Worm (Caenorhabditis elegans) whole organism, L1 larva: ENCODE data around the gene let-268.

ENCODE experiments used
- C16A3.4 ChIP-seq: fragments of 150-350 bp; optimal IDR thresholded peaks from 2 replicates; lab custom pipeline; 2014; ENCODE audit warnings: missing biosample characterization, missing genetic modification characterization
- F16B12.6 ChIP-seq: fragments of 150-350 bp; optimal IDR thresholded peaks from 2 replicates; lab custom pipeline; 2014; ENCODE audit warnings: missing biosample characterization, missing genetic modification characterization
- blmp-1 ChIP-seq: fragments of 150-350 bp; optimal IDR thresholded peaks from 2 replicates; lab custom pipeline; 2014; ENCODE audit warnings: missing biosample characterization, missing genetic modification characterization
- ceh-8 ChIP-seq: fragments of 200-800 bp; sonication (Bioruptor generic); optimal IDR thresholded peaks from 2 replicates; lab custom pipeline; 2018; ENCODE audit warnings: mild to moderate bottlenecking, missing genetic modification characterization, moderate library complexity, missing compliant biosample characterization
- ceh-82 ChIP-seq, 3 experiments: fragments of 150-350 bp in 1 of 3; sonication (generic microtip) in 2 of 3; optimal IDR thresholded peaks; 2 replicates each; lab custom pipeline; 2014 to 2017; ENCODE audit warnings: missing biosample characterization in 3 of 3, missing genetic modification characterization in 3 of 3
- ceh-88 ChIP-seq: fragments of 200-800 bp; sonication (Bioruptor generic); IDR thresholded peaks from 2 replicates; pipeline ENCODE4 v1.3.6; 2022; ENCODE audit warnings: missing genetic modification characterization, missing compliant biosample characterization
- ceh-90 ChIP-seq: sonication (generic microtip); optimal IDR thresholded peaks from 2 replicates; lab custom pipeline; 2016; ENCODE audit warnings: missing genetic modification characterization, missing compliant biosample characterization
- dpl-1 ChIP-seq, 3 experiments: fragments of 150-350 bp in 2 of 3; sonication (generic microtip) in 1 of 3; optimal IDR thresholded peaks; 2 replicates each; lab custom pipeline; 2014 to 2017; ENCODE audit warnings: missing biosample characterization in 3 of 3, missing genetic modification characterization in 3 of 3, missing genetic modification reagents in 3 of 3
- dsc-1 ChIP-seq: sonication (generic microtip); optimal IDR thresholded peaks from 2 replicates; lab custom pipeline; 2016; ENCODE audit warnings: mild to moderate bottlenecking, missing genetic modification characterization, missing compliant biosample characterization
- efl-1 ChIP-seq, 4 experiments: fragments of 150-350 bp; optimal IDR thresholded peaks in 3 of 4; peaks in 1 of 4; 1 replicate in 1 of 4; 2 replicates in 3 of 4; lab custom pipeline; 2014; ENCODE audit warnings: missing biosample characterization in 2 of 4, missing genetic modification characterization in 2 of 4, missing genetic modification reagents in 2 of 4
- egl-13 ChIP-seq: sonication (generic microtip); optimal IDR thresholded peaks from 2 replicates; lab custom pipeline; 2016; ENCODE audit warnings: missing genotype, missing genetic modification reagents, missing genetic modification characterization, missing compliant biosample characterization
- elt-2 ChIP-seq: sonication (generic microtip); optimal IDR thresholded peaks from 2 replicates; lab custom pipeline; 2016; ENCODE audit warnings: missing genetic modification characterization, mild to moderate bottlenecking, inconsistent platforms, missing compliant biosample characterization, missing genetic modification reagents
- elt-3 ChIP-seq, 6 experiments: fragments of 150-350 bp in 1 of 6; sonication (generic microtip); optimal IDR thresholded peaks; 2 replicates each; lab custom pipeline; 2017 to 2018; ENCODE audit warnings: missing biosample characterization in 6 of 6, missing genetic modification characterization in 6 of 6, inconsistent platforms in 1 of 6
- fkh-4 ChIP-seq: sonication (generic microtip); optimal IDR thresholded peaks from 2 replicates; lab custom pipeline; 2016; ENCODE audit warnings: missing compliant biosample characterization, missing genetic modification characterization, borderline replicate concordance
- fkh-8 ChIP-seq: sonication (generic microtip); optimal IDR thresholded peaks from 2 replicates; lab custom pipeline; 2016; ENCODE audit warnings: mild to moderate bottlenecking, missing genetic modification characterization, missing compliant biosample characterization
- grh-1 ChIP-seq: fragments of 200-800 bp; sonication (Bioruptor generic); IDR thresholded peaks from 2 replicates; pipeline ENCODE4 v1.3.6; 2022; ENCODE audit warnings: missing genetic modification reagents, missing genetic modification characterization, missing compliant biosample characterization
- irx-1 ChIP-seq: sonication (generic microtip); optimal IDR thresholded peaks from 2 replicates; lab custom pipeline; 2016; ENCODE audit warnings: missing genetic modification characterization, missing compliant biosample characterization
- isw-1 ChIP-seq: fragments of 200-800 bp; sonication (Bioruptor generic); IDR thresholded peaks from 2 replicates; pipeline ENCODE4 v1.3.6; 2022; ENCODE audit warnings: missing genetic modification characterization, missing compliant biosample characterization
- jun-1 ChIP-seq: fragments of 150-350 bp; optimal IDR thresholded peaks from 2 replicates; lab custom pipeline; 2014; ENCODE audit warnings: missing biosample characterization, missing genetic modification reagents, missing genetic modification characterization
- lin-39 ChIP-seq: fragments of 150-350 bp; optimal IDR thresholded peaks from 2 replicates; lab custom pipeline; 2014; ENCODE audit warnings: missing biosample characterization, missing genetic modification reagents, missing genetic modification characterization
- lir-3 ChIP-seq: sonication (generic microtip); optimal IDR thresholded peaks from 2 replicates; lab custom pipeline; 2016; ENCODE audit warnings: mild to moderate bottlenecking, missing genetic modification characterization, moderate library complexity, missing compliant biosample characterization; ENCODE audit not compliant: poor library complexity
- lsy-2 ChIP-seq, 2 experiments: fragments of 150-350 bp; optimal IDR thresholded peaks; 2 replicates each; lab custom pipeline; 2014; ENCODE audit warnings: missing biosample characterization in 2 of 2, missing genetic modification characterization in 2 of 2
- mab-9 ChIP-seq: fragments of 200-800 bp; sonication (Bioruptor generic); IDR thresholded peaks from 2 replicates; pipeline ENCODE4 v1.3.6; 2022; ENCODE audit warnings: missing genetic modification reagents, missing genetic modification characterization, missing compliant biosample characterization
- mep-1 ChIP-seq: fragments of 150-350 bp; optimal IDR thresholded peaks from 2 replicates; lab custom pipeline; 2014; ENCODE audit warnings: missing biosample characterization, missing genetic modification characterization
- nhr-11 ChIP-seq: fragments of 150-350 bp; optimal IDR thresholded peaks from 2 replicates; lab custom pipeline; 2014; ENCODE audit warnings: missing biosample characterization, missing genetic modification characterization
- nhr-19 ChIP-seq: fragments of 200-800 bp; sonication (Bioruptor generic); conservative IDR thresholded peaks from 2 replicates; pipeline ENCODE4 v1.3.6; 2022; ENCODE audit warnings: missing genetic modification characterization, missing compliant biosample characterization
- nhr-20 ChIP-seq: sonication (generic microtip); optimal IDR thresholded peaks from 2 replicates; lab custom pipeline; 2016; ENCODE audit warnings: mild to moderate bottlenecking, missing genetic modification characterization, missing compliant biosample characterization
- nhr-47 ChIP-seq: sonication (generic microtip); optimal IDR thresholded peaks from 2 replicates; lab custom pipeline; 2016; ENCODE audit warnings: mild to moderate bottlenecking, missing genetic modification characterization, moderate library complexity, missing compliant biosample characterization
- nhr-71 ChIP-seq: sonication (generic microtip); optimal IDR thresholded peaks from 2 replicates; lab custom pipeline; 2016; ENCODE audit warnings: mild to moderate bottlenecking, missing genetic modification characterization, moderate library complexity, missing compliant biosample characterization
- nhr-77 ChIP-seq: fragments of 150-350 bp; optimal IDR thresholded peaks from 2 replicates; lab custom pipeline; 2014; ENCODE audit warnings: missing biosample characterization, missing genetic modification characterization
- nhr-85 ChIP-seq: sonication (generic microtip); peaks from one replicate; lab custom pipeline; 2016; ENCODE audit warnings: missing genetic modification characterization, inconsistent platforms, missing compliant biosample characterization
- nhr-90 ChIP-seq: sonication (generic microtip); optimal IDR thresholded peaks from 2 replicates; lab custom pipeline; 2016; ENCODE audit warnings: mild to moderate bottlenecking, missing genetic modification characterization, missing compliant biosample characterization; ENCODE audit not compliant: poor library complexity
- rnt-1 ChIP-seq: sonication (generic microtip); optimal IDR thresholded peaks from 2 replicates; lab custom pipeline; 2016; ENCODE audit warnings: mild to moderate bottlenecking, missing genetic modification characterization, moderate library complexity, missing compliant biosample characterization
- skn-1 ChIP-seq: fragments of 150-350 bp; optimal IDR thresholded peaks from 2 replicates; lab custom pipeline; 2014; ENCODE audit warnings: missing biosample characterization, missing genetic modification characterization
- snu-23 ChIP-seq: sonication (generic microtip); optimal IDR thresholded peaks from 2 replicates; lab custom pipeline; 2016; ENCODE audit warnings: missing genetic modification characterization, missing compliant biosample characterization
- sox-4 ChIP-seq: sonication (generic microtip); optimal IDR thresholded peaks from 2 replicates; lab custom pipeline; 2016; ENCODE audit warnings: missing genetic modification characterization, missing compliant biosample characterization
- swsn-7 ChIP-seq: sonication (generic microtip); optimal IDR thresholded peaks from 2 replicates; lab custom pipeline; 2016; ENCODE audit warnings: missing genetic modification characterization, missing compliant biosample characterization
- tbx-2 ChIP-seq: sonication (generic microtip); optimal IDR thresholded peaks from 2 replicates; lab custom pipeline; 2016; ENCODE audit warnings: missing genetic modification characterization, missing compliant biosample characterization
- unc-130 ChIP-seq: fragments of 150-350 bp; optimal IDR thresholded peaks from 2 replicates; lab custom pipeline; 2017; ENCODE audit warnings: missing biosample characterization, missing genetic modification characterization, inconsistent platforms
- unc-86 ChIP-seq: sonication (generic microtip); optimal IDR thresholded peaks from 2 replicates; lab custom pipeline; 2016; ENCODE audit warnings: missing genetic modification characterization, missing compliant biosample characterization
- unc-98 ChIP-seq: fragments of 200-800 bp; sonication (Bioruptor generic); IDR thresholded peaks from 2 replicates; pipeline ENCODE4 v1.3.6; 2022; ENCODE audit warnings: missing genetic modification characterization, missing compliant biosample characterization
- vab-15 ChIP-seq: sonication (generic microtip); optimal IDR thresholded peaks from 2 replicates; lab custom pipeline; 2017; ENCODE audit warnings: missing genotype, mild to moderate bottlenecking, missing genetic modification characterization, missing compliant biosample characterization
- xbp-1 ChIP-seq: sonication (generic microtip); optimal IDR thresholded peaks from 2 replicates; lab custom pipeline; 2016; ENCODE audit warnings: missing genetic modification characterization, missing compliant biosample characterization
- ztf-11 ChIP-seq, 2 experiments: sonication (generic microtip); optimal IDR thresholded peaks; 2 replicates each; lab custom pipeline; 2016 to 2017; ENCODE audit warnings: missing genetic modification characterization in 2 of 2, missing biosample characterization in 1 of 2, missing compliant biosample characterization in 1 of 2
- ztf-4 ChIP-seq: fragments of 150-350 bp; optimal IDR thresholded peaks from 2 replicates; lab custom pipeline; 2014; ENCODE audit warnings: missing biosample characterization, missing genetic modification characterization

The let-268 gene

ce11 chrII:10034769-10035168 lies 5.0 kb downstream of the let-268 start:
- TF ChIP-seq nhr-19 (GFP tag; lab: Robert Waterston, UW) (peak; percentile 81), grh-1 (GFP tag; lab: Robert Waterston, UW) (peak; percentile 63), lsy-2 (tag; optimal IDR thresholded peaks at IDR 0.05; lab: Kevin White, UChicago) (peak in 1 of 2 experiments; percentile 28), efl-1 (optimal IDR thresholded peaks at IDR 0.05; lab: Kevin White, UChicago) (peak in 1 of 2 experiments; percentile 4), efl-1 (GFP tag; optimal IDR thresholded peaks at IDR 0.05 in 1 of 2; lab: Kevin White, UChicago) (peak in 1 of 2 experiments; percentile 87), ceh-88 (GFP tag; lab: Robert Waterston, UW) (peak; percentile 70), nhr-71 (tag; lab: Kevin White, UChicago) (peak; percentile 16), isw-1 (GFP tag; lab: Robert Waterston, UW) (peak; percentile 77), dpl-1 (GFP tag; optimal IDR thresholded peaks at IDR 0.05; lab: Kevin White, UChicago) (peak in 1 of 3 experiments; percentile 17), nhr-47 (peak; percentile 15), unc-98 (GFP tag; lab: Robert Waterston, UW) (peak; percentile 16; the same call in 1 of the 2 replicates), mab-9 (0 out of 2 replicates have a peak, but pooled peaks have one; percentile 15), C16A3.4 (tag; lab: Kevin White, UChicago) (peak; percentile 8)

- TF ChIP-seq nhr-71 (tag; lab: Kevin White, UChicago) = peak; percentile 91
- peak; percentile 79 for TF ChIP-seq jun-1 (tag; lab: Kevin White, UChicago)
- TF ChIP-seq nhr-85 (tag; lab: Kevin White, UChicago) = peak; percentile 96
- TF ChIP-seq nhr-11 (tag; lab: Kevin White, UChicago) = peak; percentile 64
- peak; percentile 52 for TF ChIP-seq F16B12.6 (tag; lab: Kevin White, UChicago)
- TF ChIP-seq snu-23 (GFP tag; lab: Kevin White, UChicago) = peak; percentile 79
- TF ChIP-seq blmp-1 (tag; lab: Kevin White, UChicago) = peak; percentile 59
- TF ChIP-seq egl-13 (tag; lab: Kevin White, UChicago) = peak; percentile 64
- TF ChIP-seq dpl-1 (GFP tag; optimal IDR thresholded peaks at IDR 0.05; lab: Kevin White, UChicago) = peak; percentile 51 to 72 (median 65)
- TF ChIP-seq lin-39 (tag; lab: Kevin White, UChicago) = peak; percentile 39
- TF ChIP-seq ceh-82 (tag; optimal IDR thresholded peaks at IDR 0.05; lab: Kevin White, UChicago) = peak; percentile 82 to 88 (median 83)
- peak; percentile 80 for TF ChIP-seq C16A3.4 (tag; lab: Kevin White, UChicago)
- peak; percentile 98 for TF ChIP-seq grh-1 (GFP tag; lab: Robert Waterston, UW)
- peak; percentile 98 for TF ChIP-seq nhr-19 (GFP tag; lab: Robert Waterston, UW)
- peak in 3 of 6 experiments; percentile 27 to 76 (median 30) for TF ChIP-seq elt-3 (tag; optimal IDR thresholded peaks at IDR 0.05; lab: Kevin White, UChicago)
- TF ChIP-seq skn-1 (tag; lab: Kevin White, UChicago) = peak; percentile 38
- TF ChIP-seq vab-15 (tag; lab: Kevin White, UChicago) = peak; percentile 57
- peak; percentile 53 for TF ChIP-seq unc-130 (tag; lab: Kevin White, UChicago)
- TF ChIP-seq swsn-7 (tag; lab: Kevin White, UChicago) = peak; percentile 87
- TF ChIP-seq mab-9 = peak; percentile 97
- TF ChIP-seq nhr-90 (tag; lab: Kevin White, UChicago) = peak; percentile 84
- TF ChIP-seq ceh-90 = peak; percentile 27
- TF ChIP-seq dsc-1 (tag; lab: Kevin White, UChicago) = peak; percentile 80
- TF ChIP-seq tbx-2 (tag; lab: Kevin White, UChicago) = peak; percentile 85
- TF ChIP-seq ztf-4 (tag; lab: Kevin White, UChicago) = peak; percentile 5
- peak; percentile 80 to 81 for TF ChIP-seq efl-1 (optimal IDR thresholded peaks at IDR 0.05; lab: Kevin White, UChicago)
- TF ChIP-seq efl-1 (GFP tag; optimal IDR thresholded peaks at IDR 0.05 in 1 of 2; lab: Kevin White, UChicago) = peak; percentile 71 to 97
- peak; percentile 12 for TF ChIP-seq fkh-4 (tag; lab: Kevin White, UChicago)
- TF ChIP-seq rnt-1 (tag; lab: Kevin White, UChicago) = peak; percentile 91
- TF ChIP-seq lir-3 = peak; percentile 79
- TF ChIP-seq sox-4 (tag; lab: Kevin White, UChicago) = peak; percentile 71
- peak; percentile 79 for TF ChIP-seq fkh-8 (tag; lab: Kevin White, UChicago)
- TF ChIP-seq ceh-88 (GFP tag; lab: Robert Waterston, UW) = peak; percentile 98
- peak; percentile 62 for TF ChIP-seq irx-1 (tag; lab: Kevin White, UChicago)
- TF ChIP-seq ztf-11 (tag; optimal IDR thresholded peaks at IDR 0.05; lab: Kevin White, UChicago) = peak in 1 of 2 experiments; percentile 83
- TF ChIP-seq xbp-1 (tag; lab: Kevin White, UChicago) = peak; percentile 84
- TF ChIP-seq lsy-2 (tag; optimal IDR thresholded peaks at IDR 0.05; lab: Kevin White, UChicago) = peak; percentile 74 to 88
- peak; percentile 0 for TF ChIP-seq elt-2 (tag; lab: Kevin White, UChicago)
- TF ChIP-seq unc-86 (tag; lab: Kevin White, UChicago) = peak; percentile 85
- TF ChIP-seq isw-1 (GFP tag; lab: Robert Waterston, UW) = peak; percentile 99
- TF ChIP-seq ceh-8 (GFP tag; lab: Kevin White, UChicago) = peak; percentile 10
- peak; percentile 84 for TF ChIP-seq nhr-20 (tag; lab: Kevin White, UChicago)
- peak; percentile 76 for TF ChIP-seq mep-1
- peak; percentile 90 for TF ChIP-seq nhr-47
- TF ChIP-seq nhr-77 (tag; lab: Kevin White, UChicago) = peak; percentile 60
Measured at ce11 chrII:10033163-10033871, 6.5 kb downstream of the let-268 start, which contains the start of gene mtcu-2. mtcu-2 (minus strand) TSS chrII:10033213.
